Worm (Caenorhabditis elegans) whole organism, L1 larva: ENCODE data around the gene shw-3.

Experiments
- C34B4.2 ChIP-seq: sonication (generic microtip); optimal IDR thresholded peaks from 2 replicates; lab custom pipeline; 2017; ENCODE audit warnings: mild to moderate bottlenecking, missing genetic modification characterization, missing compliant biosample characterization
- aha-1 ChIP-seq: fragments of 150-350 bp; optimal IDR thresholded peaks from 2 replicates; lab custom pipeline; 2014; ENCODE audit warnings: missing biosample characterization, missing genetic modification characterization
- blmp-1 ChIP-seq: fragments of 150-350 bp; optimal IDR thresholded peaks from 2 replicates; lab custom pipeline; 2014; ENCODE audit warnings: missing biosample characterization, missing genetic modification characterization
- ceh-63 ChIP-seq: fragments of 200-800 bp; sonication (Bioruptor generic); optimal IDR thresholded peaks from 2 replicates; lab custom pipeline; 2018; ENCODE audit warnings: mild to moderate bottlenecking, missing genetic modification characterization, missing compliant biosample characterization
- ceh-88 ChIP-seq: fragments of 200-800 bp; sonication (Bioruptor generic); IDR thresholded peaks from 2 replicates; pipeline ENCODE4 v1.3.6; 2022; ENCODE audit warnings: missing genetic modification characterization, missing compliant biosample characterization
- dpl-1 ChIP-seq, 3 experiments: fragments of 150-350 bp in 2 of 3; sonication (generic microtip) in 1 of 3; optimal IDR thresholded peaks; 2 replicates each; lab custom pipeline; 2014 to 2017; ENCODE audit warnings: missing biosample characterization in 3 of 3, missing genetic modification characterization in 3 of 3, missing genetic modification reagents in 3 of 3
- dsc-1 ChIP-seq: sonication (generic microtip); optimal IDR thresholded peaks from 2 replicates; lab custom pipeline; 2016; ENCODE audit warnings: mild to moderate bottlenecking, missing genetic modification characterization, missing compliant biosample characterization
- efl-1 ChIP-seq, 4 experiments: fragments of 150-350 bp; optimal IDR thresholded peaks in 3 of 4; peaks in 1 of 4; 1 replicate in 1 of 4; 2 replicates in 3 of 4; lab custom pipeline; 2014; ENCODE audit warnings: missing biosample characterization in 2 of 4, missing genetic modification characterization in 2 of 4, missing genetic modification reagents in 2 of 4
- elt-2 ChIP-seq: sonication (generic microtip); optimal IDR thresholded peaks from 2 replicates; lab custom pipeline; 2016; ENCODE audit warnings: missing genetic modification characterization, mild to moderate bottlenecking, inconsistent platforms, missing compliant biosample characterization, missing genetic modification reagents
- ets-5 ChIP-seq: fragments of 200-800 bp; sonication (Bioruptor generic); IDR thresholded peaks from 2 replicates; pipeline ENCODE4 v1.3.6; 2022; ENCODE audit warnings: missing genetic modification characterization, missing compliant biosample characterization
- fkh-4 ChIP-seq: sonication (generic microtip); optimal IDR thresholded peaks from 2 replicates; lab custom pipeline; 2016; ENCODE audit warnings: missing compliant biosample characterization, missing genetic modification characterization, borderline replicate concordance
- fkh-8 ChIP-seq: sonication (generic microtip); optimal IDR thresholded peaks from 2 replicates; lab custom pipeline; 2016; ENCODE audit warnings: mild to moderate bottlenecking, missing genetic modification characterization, missing compliant biosample characterization
- fos-1 ChIP-seq: fragments of 150-350 bp; optimal IDR thresholded peaks from 2 replicates; lab custom pipeline; 2014; ENCODE audit warnings: missing biosample characterization, missing genetic modification characterization
- grh-1 ChIP-seq: fragments of 200-800 bp; sonication (Bioruptor generic); IDR thresholded peaks from 2 replicates; pipeline ENCODE4 v1.3.6; 2022; ENCODE audit warnings: missing genetic modification reagents, missing genetic modification characterization, missing compliant biosample characterization
- hlh-4 ChIP-seq: sonication (generic microtip); optimal IDR thresholded peaks from 2 replicates; lab custom pipeline; 2016; ENCODE audit warnings: mild to moderate bottlenecking, missing genetic modification characterization, missing compliant biosample characterization
- hpl-2 ChIP-seq: fragments of 150-350 bp; optimal IDR thresholded peaks from 2 replicates; lab custom pipeline; 2014; ENCODE audit warnings: missing biosample characterization, missing genetic modification reagents, missing genetic modification characterization
- irx-1 ChIP-seq: sonication (generic microtip); optimal IDR thresholded peaks from 2 replicates; lab custom pipeline; 2016; ENCODE audit warnings: missing genetic modification characterization, missing compliant biosample characterization
- jun-1 ChIP-seq: fragments of 150-350 bp; optimal IDR thresholded peaks from 2 replicates; lab custom pipeline; 2014; ENCODE audit warnings: missing biosample characterization, missing genetic modification reagents, missing genetic modification characterization
- lin-15B ChIP-seq: fragments of 150-350 bp; sonication (generic microtip); optimal IDR thresholded peaks from 3 replicates; lab custom pipeline; 2014; ENCODE audit warnings: missing biosample characterization, missing genetic modification characterization
- lin-35 ChIP-seq, 2 experiments: fragments of 150-350 bp; optimal IDR thresholded peaks; 2 replicates each; lab custom pipeline; 2014; ENCODE audit warnings: missing biosample characterization in 2 of 2, missing genetic modification characterization in 2 of 2, missing genetic modification reagents in 2 of 2
- lin-39 ChIP-seq: fragments of 150-350 bp; optimal IDR thresholded peaks from 2 replicates; lab custom pipeline; 2014; ENCODE audit warnings: missing biosample characterization, missing genetic modification reagents, missing genetic modification characterization
- mdl-1 ChIP-seq, 2 experiments: fragments of 150-350 bp; optimal IDR thresholded peaks; 2 replicates each; lab custom pipeline; 2014 to 2017; ENCODE audit warnings: missing biosample characterization in 2 of 2, missing genetic modification characterization in 2 of 2, inconsistent platforms in 1 of 2
- mep-1 ChIP-seq: fragments of 150-350 bp; optimal IDR thresholded peaks from 2 replicates; lab custom pipeline; 2014; ENCODE audit warnings: missing biosample characterization, missing genetic modification characterization
- nhr-12 ChIP-seq: sonication (generic microtip); optimal IDR thresholded peaks from 2 replicates; lab custom pipeline; 2017; ENCODE audit warnings: missing biosample characterization, missing genetic modification characterization
- nhr-47 ChIP-seq: sonication (generic microtip); optimal IDR thresholded peaks from 2 replicates; lab custom pipeline; 2016; ENCODE audit warnings: mild to moderate bottlenecking, missing genetic modification characterization, moderate library complexity, missing compliant biosample characterization
- nhr-71 ChIP-seq: sonication (generic microtip); optimal IDR thresholded peaks from 2 replicates; lab custom pipeline; 2016; ENCODE audit warnings: mild to moderate bottlenecking, missing genetic modification characterization, moderate library complexity, missing compliant biosample characterization
- nhr-76 ChIP-seq: sonication (generic microtip); optimal IDR thresholded peaks from 2 replicates; lab custom pipeline; 2017; ENCODE audit warnings: missing biosample characterization, missing genetic modification characterization
- nhr-84 ChIP-seq: sonication (generic microtip); optimal IDR thresholded peaks from 2 replicates; lab custom pipeline; 2017; ENCODE audit warnings: missing biosample characterization, missing genetic modification characterization
- sox-4 ChIP-seq: sonication (generic microtip); optimal IDR thresholded peaks from 2 replicates; lab custom pipeline; 2016; ENCODE audit warnings: missing genetic modification characterization, missing compliant biosample characterization
- sptf-1 ChIP-seq: fragments of 150-350 bp; optimal IDR thresholded peaks from 2 replicates; lab custom pipeline; 2014; ENCODE audit warnings: missing biosample characterization, missing genetic modification characterization
- sup-37 ChIP-seq: fragments of 200-800 bp; sonication (Bioruptor generic); optimal IDR thresholded peaks from 2 replicates; lab custom pipeline; 2018; ENCODE audit warnings: mild to moderate bottlenecking, missing genetic modification characterization, missing compliant biosample characterization
- tbx-2 ChIP-seq: sonication (generic microtip); optimal IDR thresholded peaks from 2 replicates; lab custom pipeline; 2016; ENCODE audit warnings: missing genetic modification characterization, missing compliant biosample characterization
- unc-130 ChIP-seq: fragments of 150-350 bp; optimal IDR thresholded peaks from 2 replicates; lab custom pipeline; 2017; ENCODE audit warnings: missing biosample characterization, missing genetic modification characterization, inconsistent platforms
- unc-30 ChIP-seq: sonication (generic microtip); optimal IDR thresholded peaks from 2 replicates; lab custom pipeline; 2017; ENCODE audit warnings: missing biosample characterization, missing genetic modification characterization
- vab-15 ChIP-seq: sonication (generic microtip); optimal IDR thresholded peaks from 2 replicates; lab custom pipeline; 2017; ENCODE audit warnings: missing genotype, mild to moderate bottlenecking, missing genetic modification characterization, missing compliant biosample characterization
- xbp-1 ChIP-seq: sonication (generic microtip); optimal IDR thresholded peaks from 2 replicates; lab custom pipeline; 2016; ENCODE audit warnings: missing genetic modification characterization, missing compliant biosample characterization
- ztf-11 ChIP-seq, 2 experiments: sonication (generic microtip); optimal IDR thresholded peaks; 2 replicates each; lab custom pipeline; 2016 to 2017; ENCODE audit warnings: missing genetic modification characterization in 2 of 2, missing biosample characterization in 1 of 2, missing compliant biosample characterization in 1 of 2
- ztf-4 ChIP-seq: fragments of 150-350 bp; optimal IDR thresholded peaks from 2 replicates; lab custom pipeline; 2014; ENCODE audit warnings: missing biosample characterization, missing genetic modification characterization

Gene shw-3

DNA sequence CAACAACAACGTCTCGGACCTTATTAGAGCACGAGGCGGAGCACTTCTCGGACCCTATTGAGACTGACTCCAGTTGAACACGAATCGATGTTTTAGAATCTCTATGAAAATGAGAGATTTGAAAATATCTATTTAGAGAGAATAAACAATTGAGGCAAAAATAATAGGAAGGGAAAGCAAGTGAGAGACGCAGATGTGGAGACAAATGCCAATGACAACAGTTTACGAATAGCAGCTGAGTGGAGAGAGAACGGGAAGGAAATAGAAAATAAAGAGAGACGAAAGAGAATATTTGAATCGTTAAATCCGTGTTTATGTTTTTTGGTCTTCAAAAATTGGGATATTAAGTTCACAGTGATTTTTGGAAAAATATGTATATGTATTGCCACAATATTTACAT, 22.9 kb upstream of the shw-3 start (continued):
- TF ChIP-seq dpl-1 (GFP tag; optimal IDR thresholded peaks at IDR 0.05; lab: Kevin White, UChicago) = peak in 2 of 3 experiments; percentile 8 to 14
- TF ChIP-seq C34B4.2 (tag; lab: Kevin White, UChicago) = no peak
- TF ChIP-seq nhr-71 (tag; lab: Kevin White, UChicago) = peak; percentile 61
- TF ChIP-seq ztf-4 (tag; lab: Kevin White, UChicago) = no peak
- TF ChIP-seq xbp-1 (tag; lab: Kevin White, UChicago) = no peak
- TF ChIP-seq tbx-2 (tag; lab: Kevin White, UChicago) = peak; percentile 22
- peak in 1 of 2 experiments; percentile 32 for TF ChIP-seq efl-1 (optimal IDR thresholded peaks at IDR 0.05; lab: Kevin White, UChicago)
- peak in 1 of 2 experiments; percentile 74 for TF ChIP-seq efl-1 (GFP tag; optimal IDR thresholded peaks at IDR 0.05 in 1 of 2; lab: Kevin White, UChicago)
- no peak for TF ChIP-seq jun-1
- TF ChIP-seq nhr-47 (tag; lab: Kevin White, UChicago) = peak; percentile 23
- TF ChIP-seq elt-2 (tag; lab: Kevin White, UChicago) = no peak

DNA sequence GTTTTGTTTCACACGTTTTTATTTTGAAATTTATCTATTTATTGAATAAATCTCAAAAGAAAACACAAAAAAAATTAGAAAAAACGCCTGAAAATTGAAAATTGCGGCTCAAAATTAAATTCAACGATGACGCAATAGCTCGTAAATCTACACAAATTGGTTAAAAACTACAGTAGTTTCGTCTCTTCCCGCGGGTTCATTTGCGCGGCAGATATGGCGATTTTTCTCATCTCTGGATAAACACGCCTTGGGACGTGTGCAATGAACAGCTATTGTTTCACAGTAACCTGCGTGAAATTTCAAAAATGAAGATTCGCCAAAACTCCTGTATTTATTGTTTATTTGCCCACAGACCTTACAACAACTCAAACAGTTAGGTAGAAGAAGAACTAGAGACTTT, 22.3 kb upstream of the shw-3 start:
- no peak for TF ChIP-seq mep-1 (tag; lab: Kevin White, UChicago)
- TF ChIP-seq unc-30 (tag; lab: Kevin White, UChicago) = no peak
- TF ChIP-seq ceh-88 (GFP tag; lab: Robert Waterston, UW) = no peak
- TF ChIP-seq lin-15B (tag; lab: Kevin White, UChicago) = no peak
- TF ChIP-seq ets-5 = no peak
- no peak for TF ChIP-seq nhr-12 (tag; lab: Kevin White, UChicago)
- TF ChIP-seq nhr-71 (tag; lab: Kevin White, UChicago) = no peak
- TF ChIP-seq aha-1 (tag; lab: Kevin White, UChicago) = no peak
- no peak for TF ChIP-seq lin-35 (GFP tag; optimal IDR thresholded peaks at IDR 0.05; lab: Kevin White, UChicago)
- TF ChIP-seq fos-1 (tag; lab: Kevin White, UChicago) = no peak
- TF ChIP-seq lin-39 = no peak
- no peak for TF ChIP-seq dpl-1 (GFP tag; optimal IDR thresholded peaks at IDR 0.05; lab: Kevin White, UChicago)
- TF ChIP-seq hpl-2 = no peak

DNA sequence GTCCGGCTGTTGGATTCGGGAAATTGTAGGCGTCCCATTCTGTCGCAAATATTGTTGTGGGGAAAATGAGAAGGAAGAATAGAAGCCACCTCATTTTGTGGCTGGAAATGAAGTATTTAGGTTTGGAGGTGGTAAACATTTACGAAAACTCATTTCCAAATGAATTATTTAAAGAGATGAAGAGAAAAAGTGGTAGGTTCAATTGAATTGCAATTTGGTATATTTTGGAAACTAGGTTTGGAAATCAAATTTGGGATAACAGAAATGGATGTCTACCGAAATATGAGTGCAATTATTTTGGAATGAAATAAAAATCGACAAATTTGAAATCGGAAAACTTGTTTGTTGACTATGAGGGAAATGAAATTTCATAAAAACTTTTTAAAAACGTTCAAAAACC, 21.9 kb upstream of the shw-3 start, which contains the start of gene F15B9.10:
Gene F15B9.10 (minus strand): TSS at position 101 of the 400 bp plus-strand sequence.
- TF ChIP-seq ztf-11 (tag; optimal IDR thresholded peaks at IDR 0.05; lab: Kevin White, UChicago) (no peak), blmp-1 (tag; lab: Kevin White, UChicago) (no peak), mdl-1 (tag; optimal IDR thresholded peaks at IDR 0.05; lab: Kevin White, UChicago) (no peak), elt-2 (tag; lab: Kevin White, UChicago) (no peak), sup-37 (GFP tag; lab: Kevin White, UChicago) (no peak), nhr-71 (tag; lab: Kevin White, UChicago) (no peak), fos-1 (tag; lab: Kevin White, UChicago) (no peak), lin-39 (no peak), vab-15 (tag; lab: Kevin White, UChicago) (no peak), grh-1 (GFP tag; lab: Robert Waterston, UW) (no peak), fkh-8 (tag; lab: Kevin White, UChicago) (no peak), hlh-4 (tag; lab: Kevin White, UChicago) (no peak), tbx-2 (tag; lab: Kevin White, UChicago) (no peak), irx-1 (tag; lab: Kevin White, UChicago) (no peak), fkh-4 (no peak), sox-4 (tag; lab: Kevin White, UChicago) (no peak), dsc-1 (no peak), sptf-1 (no peak)
- TF ChIP-seq, all 84 proteins: peak for 0

DNA sequence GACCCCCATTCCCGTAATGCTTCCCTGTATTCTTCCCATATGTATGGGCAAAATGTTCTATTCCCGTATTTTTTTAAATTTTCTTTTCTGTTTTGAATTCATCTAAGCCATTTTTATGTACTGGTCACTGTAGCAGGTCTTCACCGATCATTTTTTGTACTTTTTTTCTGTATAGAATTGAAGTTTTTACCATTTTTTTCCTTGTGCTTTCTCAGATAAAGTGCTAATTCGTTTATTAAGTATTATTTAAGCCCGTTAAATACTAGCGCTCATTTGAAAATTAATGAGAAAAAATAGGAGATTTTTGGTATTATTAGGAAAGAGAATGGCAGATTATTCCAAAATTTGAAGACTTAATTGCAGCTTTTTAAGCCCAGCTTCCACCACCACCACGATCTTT, 19.8 kb upstream of the shw-3 start:
- TF ChIP-seq nhr-76 (tag; lab: Kevin White, UChicago) (no peak), nhr-84 (no peak), ceh-63 (GFP tag; lab: Kevin White, UChicago) (no peak), ceh-88 (GFP tag; lab: Robert Waterston, UW) (no peak), unc-130 (no peak), lin-35 (GFP tag; optimal IDR thresholded peaks at IDR 0.05; lab: Kevin White, UChicago) (no peak)
- TF ChIP-seq, all 84 proteins: peak for 0
